Worm (Caenorhabditis elegans) whole organism, midembryonic: ENCODE data around the gene Y49E10.29.

ENCODE experiments used
- T22C8.4 ChIP-seq: fragments of 200-800 bp; sonication (Bioruptor generic); IDR thresholded peaks from 2 replicates; pipeline ENCODE4 v1.3.6; 2022; ENCODE audit warnings: missing genetic modification characterization, missing compliant biosample characterization
- cog-1 ChIP-seq: sonication (generic microtip); optimal IDR thresholded peaks from 2 replicates; lab custom pipeline; 2016; ENCODE audit warnings: missing genetic modification characterization, missing compliant biosample characterization
- flt-1 ChIP-seq: fragments of 200-800 bp; sonication (Bioruptor generic); IDR thresholded peaks from 2 replicates; pipeline ENCODE4 v1.3.6; 2022; ENCODE audit warnings: missing genetic modification characterization, missing compliant biosample characterization
- klf-2 ChIP-seq: fragments of 200-800 bp; sonication (Bioruptor generic); conservative IDR thresholded peaks from 2 replicates; pipeline ENCODE4 v1.3.6; 2022; ENCODE audit warnings: missing genetic modification reagents, missing genetic modification characterization, missing compliant biosample characterization
- med-1 ChIP-seq: sonication (generic microtip); optimal IDR thresholded peaks from 2 replicates; lab custom pipeline; 2017; ENCODE audit warnings: missing genetic modification characterization, mild to moderate bottlenecking, missing compliant biosample characterization, antibody characterized with exemption, missing genetic modification reagents; ENCODE audit not compliant: insufficient read depth
- ref-1 ChIP-seq: fragments of 200-800 bp; sonication (Bioruptor generic); conservative IDR thresholded peaks from 2 replicates; pipeline ENCODE4 v1.3.6; 2022; ENCODE audit warnings: missing genetic modification reagents, missing genetic modification characterization, missing compliant biosample characterization
- tab-1 ChIP-seq: fragments of 200-800 bp; sonication (Bioruptor generic); IDR thresholded peaks from 2 replicates; pipeline ENCODE4 v1.3.6; 2022; ENCODE audit warnings: missing genetic modification characterization, missing compliant biosample characterization
- ztf-23 ChIP-seq: fragments of 200-800 bp; sonication (Bioruptor generic); IDR thresholded peaks from 2 replicates; pipeline ENCODE4 v1.3.6; 2022; ENCODE audit warnings: missing genetic modification reagents, missing genetic modification characterization, missing compliant biosample characterization
- ztf-29 ChIP-seq: fragments of 200-800 bp; sonication (Bioruptor generic); IDR thresholded peaks from 2 replicates; pipeline ENCODE4 v1.3.6; 2022; ENCODE audit warnings: missing genetic modification reagents, missing genetic modification characterization, missing compliant biosample characterization

Gene Y49E10.29

DNA sequence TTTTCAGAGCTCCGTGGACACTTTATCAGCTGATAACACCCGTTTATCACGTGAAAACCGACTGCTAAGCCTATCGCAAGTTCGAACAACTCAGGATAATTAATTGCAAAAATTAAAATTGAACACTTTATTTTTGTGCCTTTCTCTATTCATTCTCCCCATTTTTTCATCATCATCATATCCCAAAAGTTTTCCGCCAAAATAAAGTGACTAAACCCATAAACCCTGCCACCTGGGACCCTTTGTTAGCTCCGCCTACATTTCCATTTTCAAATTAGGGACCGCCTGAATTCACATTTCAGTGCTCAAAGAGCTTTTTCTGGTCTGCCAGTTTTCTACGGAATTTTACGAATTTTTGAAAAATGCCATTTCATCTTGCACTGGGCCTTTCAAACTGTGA, 15.5 kb downstream of the Y49E10.29 start, which contains the start of gene arrd-16:
Gene arrd-16 (plus strand): TSS at position 301 of the 400 bp plus-strand sequence.
- TF ChIP-seq ztf-23 (GFP tag; lab: Robert Waterston, UW) (no peak), tab-1 (GFP tag; lab: Robert Waterston, UW) (no peak), ref-1 (GFP tag; lab: Robert Waterston, UW) (no peak), flt-1 (no peak), cog-1 (tag; lab: Kevin White, UChicago) (no peak), T22C8.4 (no peak), ztf-29 (no peak), klf-2 (no peak), med-1 (no peak)

DNA sequence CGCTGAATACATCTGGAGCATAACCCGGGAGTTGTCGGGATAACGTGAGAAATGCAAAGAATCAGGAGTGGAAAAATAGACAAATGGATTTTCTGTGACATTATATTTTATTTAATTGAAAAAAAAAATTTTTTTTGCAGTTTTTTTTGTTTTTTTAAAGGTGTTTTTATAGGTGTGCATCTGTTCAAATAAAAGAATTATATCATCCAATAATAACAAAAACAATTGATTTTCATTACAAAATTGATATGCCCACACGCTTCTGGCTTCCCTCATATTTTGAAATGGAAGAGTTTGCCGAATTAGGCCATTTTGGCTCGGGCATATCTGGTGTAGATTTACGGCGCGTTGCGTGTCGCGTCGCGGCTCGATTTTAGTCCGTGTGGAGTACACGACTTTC, 23.0 kb downstream of the Y49E10.29 start, which contains the start of gene Y49E10.25:
Gene Y49E10.25 (minus strand): TSS at position 101 of the 400 bp plus-strand sequence.
- no peak for TF ChIP-seq cog-1 (tag; lab: Kevin White, UChicago)
- TF ChIP-seq T22C8.4 = no peak
- no peak for TF ChIP-seq klf-2
- no peak for TF ChIP-seq flt-1
- no peak for TF ChIP-seq ref-1 (GFP tag; lab: Robert Waterston, UW)
- TF ChIP-seq med-1 = no peak
- no peak for TF ChIP-seq ztf-29
- TF ChIP-seq tab-1 (GFP tag; lab: Robert Waterston, UW) = no peak
- no peak for TF ChIP-seq ztf-23 (GFP tag; lab: Robert Waterston, UW)

DNA sequence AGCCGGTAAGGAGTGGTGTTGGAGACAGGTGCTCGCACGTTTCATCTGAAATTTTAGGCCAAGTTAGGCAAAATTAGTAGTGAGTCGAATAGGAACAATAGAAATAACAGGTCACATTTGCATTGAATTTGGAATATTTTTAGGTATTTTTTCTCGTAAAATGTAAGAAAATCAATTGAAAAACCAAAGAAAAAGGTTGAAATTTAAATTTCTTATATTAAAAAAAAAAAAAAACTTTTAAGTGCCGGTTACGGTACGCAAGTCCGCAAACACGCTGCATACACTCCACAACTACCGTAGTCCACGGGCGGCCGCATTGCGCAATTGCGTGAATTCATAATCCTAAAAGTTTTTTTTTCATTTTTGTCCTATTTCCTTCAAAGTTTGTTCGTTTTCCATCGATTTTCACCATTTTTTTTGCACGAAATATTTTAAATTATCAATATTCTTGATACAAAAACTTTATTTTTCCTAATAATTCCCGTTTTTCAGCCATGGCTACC, 26.7 kb downstream of the Y49E10.29 start, which contains the start of the genes Y111B2A.1 and Y111B2A.2:
Gene Y111B2A.1 (minus strand): TSS at position 51 of the 503 bp plus-strand sequence.
Gene Y111B2A.2 (plus strand): TSS at position 493 of the 503 bp plus-strand sequence.
- TF ChIP-seq ref-1 (GFP tag; lab: Robert Waterston, UW) = no peak

DNA sequence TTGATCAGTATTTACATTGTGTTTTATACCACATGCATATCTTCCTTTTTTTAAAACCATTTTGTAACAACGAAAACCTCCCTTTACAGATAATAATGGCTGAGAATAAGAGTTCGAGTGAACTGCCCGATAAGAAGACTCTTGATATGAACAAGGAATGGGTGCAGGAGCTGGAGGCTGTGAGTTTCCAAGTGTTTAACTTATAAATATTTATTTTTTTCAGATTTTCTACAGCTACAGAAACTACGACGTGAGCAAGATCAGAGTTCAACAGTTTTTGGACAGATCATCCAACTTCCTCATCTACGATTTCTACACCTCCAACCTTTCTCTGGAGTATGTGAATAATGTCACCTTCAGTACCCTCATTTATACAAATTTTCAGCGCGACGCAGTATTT, 27.5 kb downstream of the Y49E10.29 start, which contains the start of gene herd-1:
Gene herd-1 (plus strand): TSS at position 90 of the 400 bp plus-strand sequence.
- no peak for TF ChIP-seq ztf-29
- TF ChIP-seq T22C8.4 = no peak
- no peak for TF ChIP-seq med-1
- no peak for TF ChIP-seq ztf-23 (GFP tag; lab: Robert Waterston, UW)

DNA sequence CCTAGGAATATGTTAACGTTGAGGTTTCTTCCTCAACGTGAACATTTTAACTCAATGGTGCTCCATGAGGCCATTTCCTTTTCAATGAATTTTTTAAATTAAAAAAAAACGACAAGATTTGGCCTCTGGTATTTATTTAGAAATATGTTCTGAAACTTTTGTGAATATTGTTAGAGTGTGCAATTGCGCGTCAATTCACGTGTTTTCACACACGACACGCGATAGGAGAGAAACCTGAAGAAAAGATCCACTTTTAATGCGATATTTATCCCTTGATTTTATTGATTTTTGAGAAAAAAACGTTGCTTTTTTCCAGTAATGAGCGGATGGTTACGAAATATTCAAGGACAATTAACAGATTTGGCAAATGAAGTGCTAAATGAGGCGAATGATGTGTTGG, 30.3 kb downstream of the Y49E10.29 start, which contains the start of gene sql-1:
Gene sql-1 (plus strand): TSS at position 313 of the 400 bp plus-strand sequence.
- TF ChIP-seq flt-1 (no peak), med-1 (no peak), ztf-23 (GFP tag; lab: Robert Waterston, UW) (no peak), klf-2 (no peak), tab-1 (GFP tag; lab: Robert Waterston, UW) (no peak), T22C8.4 (no peak), ref-1 (GFP tag; lab: Robert Waterston, UW) (no peak), ztf-29 (no peak), cog-1 (tag; lab: Kevin White, UChicago) (no peak)

DNA sequence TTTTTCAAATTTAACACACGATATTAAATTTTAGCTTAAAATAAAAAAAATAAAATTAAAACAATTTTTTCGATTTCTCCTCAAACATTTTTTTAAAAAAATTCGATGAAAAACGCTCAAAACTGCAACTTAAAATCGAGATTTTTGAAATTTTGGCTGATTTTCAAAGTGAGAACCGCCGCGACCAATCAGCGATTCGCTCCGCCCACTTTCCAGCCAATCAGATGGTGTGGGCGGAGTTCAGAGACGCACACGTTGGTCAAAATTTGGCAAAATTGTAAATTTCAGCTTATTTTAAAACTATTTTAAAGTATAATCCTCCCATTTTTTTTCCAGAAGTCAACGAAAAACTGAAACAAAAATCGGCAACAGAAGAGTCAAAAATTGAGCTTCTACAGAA, 41.5 kb downstream of the Y49E10.29 start:
- no peak for TF ChIP-seq ztf-23 (GFP tag; lab: Robert Waterston, UW)
- no peak for TF ChIP-seq tab-1 (GFP tag; lab: Robert Waterston, UW)
- TF ChIP-seq cog-1 (tag; lab: Kevin White, UChicago) = no peak
- no peak for TF ChIP-seq med-1
- no peak for TF ChIP-seq klf-2
- TF ChIP-seq T22C8.4 = no peak
- TF ChIP-seq ztf-29 = no peak
- no peak for TF ChIP-seq ref-1 (GFP tag; lab: Robert Waterston, UW)
- no peak for TF ChIP-seq flt-1

DNA sequence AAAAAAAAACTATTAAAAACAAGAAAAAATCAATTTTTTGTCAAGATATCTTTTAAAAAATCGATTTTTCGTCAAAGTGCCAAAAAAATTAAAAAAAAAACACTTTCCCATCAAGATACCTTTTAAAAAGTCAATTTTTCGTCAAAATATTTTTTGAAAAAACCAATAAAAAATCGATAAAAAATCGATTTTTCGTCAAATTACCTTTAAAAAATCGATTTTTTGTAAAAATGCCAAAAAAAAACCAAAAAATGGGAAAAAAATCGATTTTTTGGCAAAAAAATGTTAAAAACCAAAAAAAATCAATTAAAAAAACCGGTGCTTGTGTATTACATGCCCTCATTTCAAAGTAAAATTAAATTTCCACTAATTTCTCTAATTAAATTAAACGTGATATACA, 48.7 kb downstream of the Y49E10.29 start:
- TF ChIP-seq T22C8.4 = peak; percentile 47; the same call in 1 of the 2 replicates
- TF ChIP-seq ref-1 (GFP tag; lab: Robert Waterston, UW) = no peak
